Worm (Caenorhabditis elegans): Measurements from ENCODE around the gene ZK250.2.
A peak's percentile ranks its signal among the peaks of the same experiment; 100 is the strongest.

Gene ZK250.2

ce11 chrII:1924459-1924858 is 24.0 kb upstream of the ZK250.2 start, which contains the start of gene F52C6.3:
TSS of gene F52C6.3 (plus strand) at chrII:1924759.
- TF ChIP-seq ceh-16 (tag; optimal IDR thresholded peaks at IDR 0.05): no peak
- TF ChIP-seq nhr-77 (tag; optimal IDR thresholded peaks at IDR 0.05): no peak
- no peak for TF ChIP-seq nhr-28 (tag; optimal IDR thresholded peaks at IDR 0.05)
- no peak for TF ChIP-seq nhr-11 (tag; optimal IDR thresholded peaks at IDR 0.05)
- no peak for TF ChIP-seq fos-1 (tag; optimal IDR thresholded peaks at IDR 0.05)
- TF ChIP-seq lin-15B (tag; optimal IDR thresholded peaks at IDR 0.05): no peak

ce11 chrII:1926162-1926561 is 22.3 kb upstream of the ZK250.2 start, which contains the start of gene F52C6.2:
TSS of gene F52C6.2 (plus strand) at chrII:1926462.
- TF ChIP-seq nhr-28 (tag; optimal IDR thresholded peaks at IDR 0.05): no peak
- TF ChIP-seq nhr-237 (tag; optimal IDR thresholded peaks at IDR 0.05): no peak
- no peak for TF ChIP-seq ZK546.5 (tag; optimal IDR thresholded peaks at IDR 0.05)
- TF ChIP-seq hmg-11 (tag; optimal IDR thresholded peaks at IDR 0.05): no peak

- TF ChIP-seq nhr-25 (tag; optimal IDR thresholded peaks at IDR 0.05): no peak
- no peak for TF ChIP-seq nhr-12 (tag; optimal IDR thresholded peaks at IDR 0.05)
- no peak for TF ChIP-seq lsy-12 (tag; optimal IDR thresholded peaks at IDR 0.05)
- TF ChIP-seq elt-3 (tag; optimal IDR thresholded peaks at IDR 0.05): no peak
- no peak for TF ChIP-seq egl-27 (tag; optimal IDR thresholded peaks at IDR 0.05)
- no peak for TF ChIP-seq aly-2 (tag; optimal IDR thresholded peaks at IDR 0.05)
- no peak for TF ChIP-seq nhr-28 (tag; optimal IDR thresholded peaks at IDR 0.05)
- no peak for TF ChIP-seq pha-4 (tag; optimal IDR thresholded peaks at IDR 0.05)
- no peak for TF ChIP-seq hmg-11 (tag; optimal IDR thresholded peaks at IDR 0.05)
- TF ChIP-seq snpc-4 (tag; optimal IDR thresholded peaks at IDR 0.05): no peak
- no peak for TF ChIP-seq ceh-9 (tag; optimal IDR thresholded peaks at IDR 0.05)
- no peak for TF ChIP-seq lin-39 (tag; optimal IDR thresholded peaks at IDR 0.05)
- no peak for TF ChIP-seq ceh-16 (tag; optimal IDR thresholded peaks at IDR 0.05)
- TF ChIP-seq ama-1 (optimal IDR thresholded peaks at IDR 0.05): no peak
- no peak for TF ChIP-seq nhr-77 (tag; optimal IDR thresholded peaks at IDR 0.05)
Observed at ce11 chrII:1928578-1928977, 19.9 kb upstream of the ZK250.2 start.

- TF ChIP-seq elt-2 (tag; optimal IDR thresholded peaks at IDR 0.05) (peak; percentile 65), ceh-82 (tag; optimal IDR thresholded peaks at IDR 0.05) (no peak), unc-62 (GFP tag; optimal IDR thresholded peaks at IDR 0.05) (no peak)
Observed at ce11 chrII:1939652-1940051, 8.8 kb upstream of the ZK250.2 start, which contains the start of gene ZK250.13. TSS of gene ZK250.13 (minus strand) at chrII:1939752.

- TF ChIP-seq nhr-237 (tag; optimal IDR thresholded peaks at IDR 0.05): no peak
- TF ChIP-seq mml-1 (tag; optimal IDR thresholded peaks at IDR 0.05): no peak
- TF ChIP-seq lin-15B (tag; optimal IDR thresholded peaks at IDR 0.05): no peak
- TF ChIP-seq ceh-9 (tag; optimal IDR thresholded peaks at IDR 0.05): no peak
- no peak for TF ChIP-seq sea-2 (GFP tag; optimal IDR thresholded peaks at IDR 0.05)
- TF ChIP-seq ZK546.5 (tag; optimal IDR thresholded peaks at IDR 0.05): no peak
- TF ChIP-seq elt-3 (tag; optimal IDR thresholded peaks at IDR 0.05): no peak
- TF ChIP-seq lsy-12 (tag; optimal IDR thresholded peaks at IDR 0.05): no peak
- TF ChIP-seq mdl-1 (tag; optimal IDR thresholded peaks at IDR 0.05): no peak
Observed at ce11 chrII:1945093-1945492, 3.4 kb upstream of the ZK250.2 start, which contains the start of gene ZK250.14. TSS of gene ZK250.14 (minus strand) at chrII:1945193.

ce11 chrII:1946427-1946826 is 2.1 kb upstream of the ZK250.2 start, which contains the start of gene math-48:
TSS of gene math-48 (minus strand) at chrII:1946527.
- TF ChIP-seq unc-62 (GFP tag; optimal IDR thresholded peaks at IDR 0.05): no peak
- no peak for TF ChIP-seq ceh-16 (tag; optimal IDR thresholded peaks at IDR 0.05)
- no peak for TF ChIP-seq lin-39 (tag; optimal IDR thresholded peaks at IDR 0.05)
- no peak for TF ChIP-seq nhr-67 (tag; optimal IDR thresholded peaks at IDR 0.05)
- TF ChIP-seq ztf-11 (tag; optimal IDR thresholded peaks at IDR 0.05): no peak
- no peak for TF ChIP-seq ama-1 (optimal IDR thresholded peaks at IDR 0.05)
- TF ChIP-seq nhr-25 (tag; optimal IDR thresholded peaks at IDR 0.05): no peak
- no peak for TF ChIP-seq fkh-2 (tag; optimal IDR thresholded peaks at IDR 0.05)
- TF ChIP-seq nhr-77 (tag; optimal IDR thresholded peaks at IDR 0.05): no peak
- no peak for TF ChIP-seq fkh-10 (GFP tag; optimal IDR thresholded peaks at IDR 0.05)
- TF ChIP-seq nhr-28 (tag; optimal IDR thresholded peaks at IDR 0.05): no peak

ce11 chrII:1949119-1949518 is 626 bp downstream of the ZK250.2 start:
- TF ChIP-seq egl-5 (tag; optimal IDR thresholded peaks at IDR 0.05): no peak
- TF ChIP-seq elt-3 (tag; optimal IDR thresholded peaks at IDR 0.05): peak in 1 of 3 experiments; percentile 28
- peak; percentile 99 for TF ChIP-seq elt-2 (tag; optimal IDR thresholded peaks at IDR 0.05)
- peak; percentile 81 for TF ChIP-seq pqm-1 (tag; optimal IDR thresholded peaks at IDR 0.05)
- peak; percentile 68 for TF ChIP-seq jun-1 (tag; optimal IDR thresholded peaks at IDR 0.05)
- TF ChIP-seq daf-12 (tag; optimal IDR thresholded peaks at IDR 0.05): no peak

All from whole organism, L3 larva.